Worm (Caenorhabditis elegans): Measurements from ENCODE around the gene cyp-25A4.

DNA sequence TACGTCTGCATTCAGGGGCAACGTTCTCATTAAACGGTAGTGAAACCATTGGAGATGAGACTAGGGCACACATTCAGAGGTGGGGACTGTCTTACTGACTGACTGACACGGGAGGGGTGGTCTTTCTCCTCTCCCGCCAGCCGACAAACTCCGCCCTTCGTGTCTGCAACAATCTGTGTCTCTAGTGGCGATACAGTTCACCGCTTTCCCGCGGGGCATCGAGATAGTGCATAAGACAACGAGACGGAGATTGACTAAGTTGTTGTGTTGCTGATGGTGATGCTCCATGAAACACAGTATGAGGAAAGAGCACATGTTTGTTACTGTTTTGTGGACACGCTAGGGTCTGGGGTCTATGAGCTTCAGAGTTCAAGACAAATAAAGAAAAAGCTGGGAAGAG is 21.5 kb upstream of the cyp-25A4 start:
- TF ChIP-seq madf-2 (tag; optimal IDR thresholded peaks at IDR 0.05) (no peak), eyg-1 (tag; optimal IDR thresholded peaks at IDR 0.05) (no peak), dmd-4 (tag; optimal IDR thresholded peaks at IDR 0.05; ENCODE audit: borderline replicate concordance) (no peak), pqm-1 (tag; optimal IDR thresholded peaks at IDR 0.05) (no peak), ceh-14 (tag; optimal IDR thresholded peaks at IDR 0.05) (no peak), ceh-9 (tag; optimal IDR thresholded peaks at IDR 0.05) (no peak), hlh-30 (tag; optimal IDR thresholded peaks at IDR 0.05; ENCODE audit: insufficient read depth) (no peak), lin-11 (tag; optimal IDR thresholded peaks at IDR 0.05) (no peak), K02D7.2 (tag; optimal IDR thresholded peaks at IDR 0.05) (no peak), ceh-45 (GFP tag; IDR thresholded peaks at IDR 0.05) (no peak), C08G9.2 (tag; optimal IDR thresholded peaks at IDR 0.05) (no peak), unc-86 (tag; optimal IDR thresholded peaks at IDR 0.05) (no peak), elt-2 (tag; optimal IDR thresholded peaks at IDR 0.05) (no peak), nfya-1 (tag; optimal IDR thresholded peaks at IDR 0.05) (no peak)

Data from whole organism, late embryonic.